Worm (Caenorhabditis elegans) whole organism, mixed stage, embryonic: ENCODE measurements around the gene C35D10.10.

ENCODE experiments used
- mep-1 ChIP-seq: fragments of 150-350 bp; optimal IDR thresholded peaks from 2 replicates; lab custom pipeline; 2017; ENCODE audit warnings: missing biosample characterization, missing genetic modification reagents, missing genetic modification characterization, inconsistent platforms
- snpc-4 ChIP-seq: fragments of 150-350 bp; optimal IDR thresholded peaks from 2 replicates; lab custom pipeline; 2014; ENCODE audit warnings: missing biosample characterization, missing genetic modification characterization
- unc-62 ChIP-seq: fragments of 150-350 bp; optimal IDR thresholded peaks from 2 replicates; lab custom pipeline; 2014; ENCODE audit warnings: missing biosample characterization, missing genetic modification reagents, missing genetic modification characterization

DNA sequence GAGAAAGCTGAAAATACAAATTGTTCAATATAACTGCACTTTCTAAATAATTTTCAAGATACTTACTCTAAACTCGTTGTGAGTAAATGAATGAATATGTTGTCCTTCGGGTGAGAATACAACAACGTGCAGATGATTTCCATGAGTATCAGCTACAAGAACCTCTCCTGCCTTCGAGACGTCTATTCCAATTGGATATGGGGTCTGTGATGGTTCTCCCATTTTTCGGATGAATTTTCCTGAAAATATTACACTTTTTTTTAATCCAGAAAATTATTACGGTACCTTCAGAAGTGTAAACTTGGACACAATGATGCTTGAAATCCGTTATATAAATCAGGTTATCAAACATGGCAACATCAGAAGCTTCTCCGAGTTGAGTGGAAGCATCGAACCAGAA lies 33.7 kb upstream of the C35D10.10 start:
- TF ChIP-seq unc-62 (no peak), snpc-4 (tag; lab: Kevin White, UChicago) (no peak), mep-1 (tag; lab: Kevin White, UChicago) (no peak)
